Worm (Caenorhabditis elegans) whole organism, late embryonic: ENCODE results near the gene thn-5.

Experiments
- C08G9.2 ChIP-seq: sonication (generic microtip); optimal IDR thresholded peaks from 2 replicates; lab custom pipeline; 2016; ENCODE audit warnings: mild to moderate bottlenecking, missing genetic modification characterization, moderate library complexity, missing compliant biosample characterization
- C38D4.7 ChIP-seq: fragments of 200-800 bp; sonication (Bioruptor generic); optimal IDR thresholded peaks from 2 replicates; lab custom pipeline; 2018; ENCODE audit warnings: mild to moderate bottlenecking, missing genetic modification characterization, moderate library complexity, missing compliant biosample characterization
- K02D7.2 ChIP-seq: sonication (generic microtip); optimal IDR thresholded peaks from 2 replicates; lab custom pipeline; 2017; ENCODE audit warnings: mild to moderate bottlenecking, missing genetic modification characterization, missing compliant biosample characterization
- K09A11.1 ChIP-seq: sonication (generic microtip); optimal IDR thresholded peaks from 2 replicates; lab custom pipeline; 2017; ENCODE audit warnings: antibody characterized with exemption, mild to moderate bottlenecking, missing genetic modification characterization, missing compliant biosample characterization; ENCODE audit not compliant: insufficient read depth
- Y22D7AL.16 ChIP-seq: sonication (generic microtip); optimal IDR thresholded peaks from 2 replicates; lab custom pipeline; 2016; ENCODE audit warnings: missing genetic modification characterization, missing compliant biosample characterization
- ahr-1 ChIP-seq: sonication (generic microtip); optimal IDR thresholded peaks from 2 replicates; lab custom pipeline; 2016; ENCODE audit warnings: missing genetic modification characterization, missing compliant biosample characterization
- ceh-14 ChIP-seq: sonication (generic microtip); optimal IDR thresholded peaks from 2 replicates; lab custom pipeline; 2016; ENCODE audit warnings: missing genotype, missing genetic modification characterization, missing compliant biosample characterization
- ceh-18 ChIP-seq: sonication (generic microtip); optimal IDR thresholded peaks from 2 replicates; lab custom pipeline; 2016; ENCODE audit warnings: missing genetic modification characterization, missing compliant biosample characterization
- ceh-2 ChIP-seq: sonication (generic microtip); optimal IDR thresholded peaks from 2 replicates; lab custom pipeline; 2016; ENCODE audit warnings: missing genotype, missing genetic modification characterization, missing compliant biosample characterization
- ceh-22 ChIP-seq: sonication (generic microtip); optimal IDR thresholded peaks from 2 replicates; lab custom pipeline; 2017; ENCODE audit warnings: missing biosample characterization, missing genetic modification characterization
- ceh-30 ChIP-seq: fragments of 150-350 bp; optimal IDR thresholded peaks from 2 replicates; lab custom pipeline; 2014; ENCODE audit warnings: missing biosample characterization, missing genetic modification characterization
- ceh-31 ChIP-seq: sonication (generic microtip); optimal IDR thresholded peaks from 2 replicates; lab custom pipeline; 2016; ENCODE audit warnings: missing genetic modification characterization, missing compliant biosample characterization
- ceh-34 ChIP-seq: sonication (generic microtip); optimal IDR thresholded peaks from 2 replicates; lab custom pipeline; 2016; ENCODE audit warnings: mild to moderate bottlenecking, missing genetic modification characterization, missing compliant biosample characterization
- ceh-45 ChIP-seq: fragments of 200-800 bp; sonication (Bioruptor generic); IDR thresholded peaks from 2 replicates; pipeline ENCODE4 v1.3.6; 2022; ENCODE audit warnings: missing genetic modification reagents, missing genetic modification characterization, missing compliant biosample characterization
- ceh-6 ChIP-seq: fragments of 200-800 bp; sonication (Bioruptor generic); optimal IDR thresholded peaks from 2 replicates; lab custom pipeline; 2018; ENCODE audit warnings: mild to moderate bottlenecking, missing genetic modification characterization, missing compliant biosample characterization
- ceh-9 ChIP-seq: sonication (generic microtip); optimal IDR thresholded peaks from 2 replicates; lab custom pipeline; 2016; ENCODE audit warnings: mild to moderate bottlenecking, missing genetic modification characterization, inconsistent platforms, missing compliant biosample characterization
- dmd-4 ChIP-seq: sonication (generic microtip); optimal IDR thresholded peaks from 2 replicates; lab custom pipeline; 2016; ENCODE audit warnings: borderline replicate concordance, missing genetic modification characterization, missing compliant biosample characterization
- elt-4 ChIP-seq: sonication (generic microtip); optimal IDR thresholded peaks from 2 replicates; lab custom pipeline; 2016; ENCODE audit warnings: missing genetic modification characterization, missing compliant biosample characterization
- eyg-1 ChIP-seq: sonication (generic microtip); optimal IDR thresholded peaks from 2 replicates; lab custom pipeline; 2016; ENCODE audit warnings: missing genotype, missing genetic modification characterization, missing compliant biosample characterization
- fax-1 ChIP-seq: sonication (generic microtip); optimal IDR thresholded peaks from 2 replicates; lab custom pipeline; 2016; ENCODE audit warnings: missing genotype, missing genetic modification characterization, missing compliant biosample characterization
- fkh-10 ChIP-seq: fragments of 150-350 bp; optimal IDR thresholded peaks from 2 replicates; lab custom pipeline; 2014; ENCODE audit warnings: missing biosample characterization, missing genetic modification reagents, missing genetic modification characterization
- hlh-13 ChIP-seq: fragments of 200-800 bp; sonication (Bioruptor generic); optimal IDR thresholded peaks from 2 replicates; lab custom pipeline; 2018; ENCODE audit warnings: mild to moderate bottlenecking, missing genetic modification characterization, missing compliant biosample characterization
- hlh-15 ChIP-seq: sonication (generic microtip); optimal IDR thresholded peaks from 2 replicates; lab custom pipeline; 2016; ENCODE audit warnings: missing genetic modification characterization, missing compliant biosample characterization
- hlh-30 ChIP-seq: sonication (generic microtip); optimal IDR thresholded peaks from 2 replicates; lab custom pipeline; 2017; ENCODE audit warnings: antibody characterized with exemption, missing genetic modification characterization, missing compliant biosample characterization; ENCODE audit not compliant: insufficient read depth
- hlh-8 ChIP-seq: sonication (generic microtip); optimal IDR thresholded peaks from 2 replicates; lab custom pipeline; 2016; ENCODE audit warnings: missing genotype, missing genetic modification characterization, missing compliant biosample characterization
- lim-6 ChIP-seq: sonication (generic microtip); optimal IDR thresholded peaks from 2 replicates; lab custom pipeline; 2016; ENCODE audit warnings: missing genetic modification characterization, missing compliant biosample characterization
- lin-11 ChIP-seq: fragments of 200-800 bp; sonication (Bioruptor generic); optimal IDR thresholded peaks from 2 replicates; lab custom pipeline; 2018; ENCODE audit warnings: mild to moderate bottlenecking, missing genetic modification characterization, missing compliant biosample characterization
- madf-2 ChIP-seq: sonication (generic microtip); optimal IDR thresholded peaks from 2 replicates; lab custom pipeline; 2017; ENCODE audit warnings: missing genetic modification characterization, missing compliant biosample characterization
- mec-3 ChIP-seq: sonication (generic microtip); optimal IDR thresholded peaks from 2 replicates; lab custom pipeline; 2016; ENCODE audit warnings: borderline replicate concordance, missing genetic modification characterization, missing compliant biosample characterization
- nfya-1 ChIP-seq: sonication (generic microtip); optimal IDR thresholded peaks from 2 replicates; lab custom pipeline; 2017; ENCODE audit warnings: missing genetic modification characterization, mild to moderate bottlenecking, missing compliant biosample characterization, antibody characterized with exemption, moderate library complexity
- nhr-11 ChIP-seq: fragments of 150-350 bp; optimal IDR thresholded peaks from 2 replicates; lab custom pipeline; 2014; ENCODE audit warnings: missing biosample characterization, missing genetic modification characterization
- nhr-232 ChIP-seq: sonication (generic microtip); optimal IDR thresholded peaks from 2 replicates; lab custom pipeline; 2016; ENCODE audit warnings: missing genetic modification characterization, missing compliant biosample characterization
- npax-4 ChIP-seq: sonication (generic microtip); optimal IDR thresholded peaks from 2 replicates; lab custom pipeline; 2016; ENCODE audit warnings: missing genetic modification characterization, missing compliant biosample characterization
- odd-2 ChIP-seq: sonication (generic microtip); optimal IDR thresholded peaks from 2 replicates; lab custom pipeline; 2017; ENCODE audit warnings: antibody characterized with exemption, mild to moderate bottlenecking, missing genetic modification characterization, missing compliant biosample characterization
- pag-3 ChIP-seq: sonication (generic microtip); optimal IDR thresholded peaks from 2 replicates; lab custom pipeline; 2016; ENCODE audit warnings: missing compliant biosample characterization, missing genetic modification characterization, borderline replicate concordance
- pat-9 ChIP-seq: fragments of 200-800 bp; sonication (Bioruptor generic); optimal IDR thresholded peaks from 2 replicates; lab custom pipeline; 2018; ENCODE audit warnings: mild to moderate bottlenecking, missing genetic modification characterization, moderate library complexity, missing compliant biosample characterization
- pax-1 ChIP-seq: fragments of 150-350 bp; optimal IDR thresholded peaks from 2 replicates; lab custom pipeline; 2014; ENCODE audit warnings: missing biosample characterization, missing genetic modification characterization
- pha-2 ChIP-seq: sonication (generic microtip); optimal IDR thresholded peaks from 2 replicates; lab custom pipeline; 2017; ENCODE audit warnings: mild to moderate bottlenecking, missing genetic modification characterization, missing compliant biosample characterization
- pha-4 ChIP-seq: fragments of 150-350 bp; optimal IDR thresholded peaks from 2 replicates; lab custom pipeline; 2018; ENCODE audit warnings: missing biosample characterization, missing genetic modification reagents, missing genetic modification characterization
- pqm-1 ChIP-seq: sonication (generic microtip); optimal IDR thresholded peaks from 2 replicates; lab custom pipeline; 2016; ENCODE audit warnings: missing genetic modification characterization, missing compliant biosample characterization
- ref-2 ChIP-seq: sonication (generic microtip); optimal IDR thresholded peaks from 2 replicates; lab custom pipeline; 2016; ENCODE audit warnings: missing genetic modification characterization, missing compliant biosample characterization
- rnt-1 ChIP-seq: sonication (generic microtip); optimal IDR thresholded peaks from 2 replicates; lab custom pipeline; 2016; ENCODE audit warnings: missing genetic modification characterization, missing compliant biosample characterization
- sox-2 ChIP-seq: fragments of 200-800 bp; sonication (Bioruptor generic); IDR thresholded peaks from 2 replicates; pipeline ENCODE4 v1.3.6; 2022; ENCODE audit warnings: missing genetic modification reagents, missing genetic modification characterization, missing compliant biosample characterization
- tbx-2 ChIP-seq: sonication (generic microtip); optimal IDR thresholded peaks from 2 replicates; lab custom pipeline; 2016; ENCODE audit warnings: missing genetic modification characterization, missing compliant biosample characterization
- tbx-7 ChIP-seq: sonication (generic microtip); optimal IDR thresholded peaks from 2 replicates; lab custom pipeline; 2016; ENCODE audit warnings: missing genotype, missing genetic modification characterization, missing compliant biosample characterization
- unc-3 ChIP-seq, 2 experiments: fragments of 200-800 bp in 1 of 2; sonication (Bioruptor generic) in 1 of 2; sonication (generic microtip) in 1 of 2; conservative IDR thresholded peaks in 1 of 2; optimal IDR thresholded peaks in 1 of 2; 2 replicates each; pipeline versions ENCODE4 v1.3.6 to Lab custom; 2016 to 2022; ENCODE audit warnings: missing compliant biosample characterization in 2 of 2, missing genetic modification characterization in 2 of 2, missing genetic modification reagents in 1 of 2
- unc-42 ChIP-seq: sonication (generic microtip); optimal IDR thresholded peaks from 2 replicates; lab custom pipeline; 2016; ENCODE audit warnings: missing genotype, missing genetic modification characterization, missing compliant biosample characterization
- unc-55 ChIP-seq: sonication (generic microtip); optimal IDR thresholded peaks from 2 replicates; lab custom pipeline; 2017; ENCODE audit warnings: missing biosample characterization, missing genetic modification reagents, missing genetic modification characterization
- unc-86 ChIP-seq: sonication (generic microtip); optimal IDR thresholded peaks from 2 replicates; lab custom pipeline; 2016; ENCODE audit warnings: missing genetic modification characterization, missing compliant biosample characterization
- zip-5 ChIP-seq: sonication (generic microtip); optimal IDR thresholded peaks from 2 replicates; lab custom pipeline; 2016; ENCODE audit warnings: missing genetic modification characterization, missing compliant biosample characterization

Gene thn-5

DNA sequence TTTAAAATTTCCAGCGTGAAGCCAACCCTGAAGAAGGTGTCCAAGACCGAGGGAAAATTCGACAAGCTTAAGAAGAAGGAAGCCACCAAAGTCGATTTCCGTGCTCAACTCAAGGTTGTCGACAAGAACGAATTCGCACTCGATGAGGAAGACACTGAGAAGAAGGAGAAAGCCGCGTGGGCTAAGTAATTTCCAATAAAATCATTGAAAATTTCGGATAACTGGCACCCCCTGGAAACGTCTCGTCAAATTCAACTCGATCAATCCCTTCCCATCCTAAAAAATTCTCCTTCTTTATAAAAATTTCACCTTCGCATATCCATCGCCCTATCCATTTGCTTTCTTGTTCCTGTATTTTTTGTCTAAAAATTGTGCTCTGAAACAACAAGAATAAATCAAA, 23.9 kb upstream of the thn-5 start:
- TF ChIP-seq odd-2 (tag; lab: Kevin White, UChicago) (no peak), pag-3 (tag; lab: Kevin White, UChicago) (no peak), hlh-8 (tag; lab: Kevin White, UChicago) (no peak), rnt-1 (tag; lab: Kevin White, UChicago) (no peak), elt-4 (no peak), pha-2 (tag; lab: Kevin White, UChicago) (no peak)

DNA sequence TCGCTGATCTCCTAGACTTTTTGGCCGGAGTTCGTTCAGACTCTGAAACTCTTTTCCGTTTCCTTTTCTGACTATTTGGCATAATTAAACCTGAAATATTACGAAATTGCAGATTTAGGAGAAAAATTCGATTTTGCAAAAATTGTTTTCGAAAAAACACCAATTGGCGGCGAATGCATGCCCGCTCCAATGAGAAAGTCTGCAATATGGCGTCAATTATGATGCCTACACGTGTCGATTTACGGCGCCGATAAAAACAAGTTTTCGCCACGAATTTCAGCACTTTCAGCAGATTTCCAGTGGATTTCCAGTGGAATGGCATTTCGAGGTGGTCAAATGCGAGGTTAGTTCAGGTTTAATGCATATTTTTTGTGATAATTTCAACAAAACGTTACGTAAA, 21.2 kb upstream of the thn-5 start, which contains the start of the genes Y59E9AL.36 and nbet-1:
Gene Y59E9AL.36, minus strand, starts transcription at position 92 of the 400 bp plus-strand sequence.
Gene nbet-1, plus strand, starts transcription at position 112 of the 400 bp plus-strand sequence.
- TF ChIP-seq pax-1 (tag; lab: Kevin White, UChicago) (no peak), elt-4 (no peak), lim-6 (tag; lab: Kevin White, UChicago) (no peak), ahr-1 (no peak), pqm-1 (no peak), dmd-4 (tag; lab: Kevin White, UChicago) (no peak), pha-2 (tag; lab: Kevin White, UChicago) (no peak), ceh-6 (GFP tag; lab: Kevin White, UChicago) (no peak), ceh-34 (tag; lab: Kevin White, UChicago) (peak; percentile 63), ceh-31 (tag; lab: Kevin White, UChicago) (peak; percentile 54), hlh-15 (tag; lab: Kevin White, UChicago) (no peak), ceh-9 (no peak), nhr-232 (tag; lab: Kevin White, UChicago) (no peak), pat-9 (tag; lab: Kevin White, UChicago) (no peak), odd-2 (tag; lab: Kevin White, UChicago) (no peak), unc-55 (GFP tag; lab: Kevin White, UChicago) (peak; percentile 55), madf-2 (tag; lab: Kevin White, UChicago) (peak; percentile 17), sox-2 (GFP tag; lab: Robert Waterston, UW) (no peak), lin-11 (tag; lab: Kevin White, UChicago) (no peak), ref-2 (tag; lab: Kevin White, UChicago) (no peak), ceh-22 (tag; lab: Kevin White, UChicago) (no peak), unc-42 (tag; lab: Kevin White, UChicago) (peak; percentile 73), eyg-1 (tag; lab: Kevin White, UChicago) (no peak), pag-3 (tag; lab: Kevin White, UChicago) (no peak), C08G9.2 (no peak), tbx-2 (peak; percentile 71), nfya-1 (tag; lab: Kevin White, UChicago) (peak; percentile 54), hlh-13 (GFP tag; lab: Kevin White, UChicago) (no peak), pha-4 (tag; lab: Kevin White, UChicago) (no peak), nhr-11 (tag; lab: Kevin White, UChicago) (no peak), fkh-10 (GFP tag; lab: Kevin White, UChicago) (no peak), ceh-2 (tag; lab: Kevin White, UChicago) (no peak), C38D4.7 (no peak), zip-5 (tag; lab: Kevin White, UChicago) (no peak), npax-4 (no peak), ceh-14 (tag; lab: Kevin White, UChicago) (peak; percentile 6), fax-1 (no peak), Y22D7AL.16 (tag; lab: Kevin White, UChicago) (no peak), unc-86 (tag; lab: Kevin White, UChicago) (no peak), tbx-7 (tag; lab: Kevin White, UChicago) (no peak), mec-3 (tag; lab: Kevin White, UChicago) (no peak), K09A11.1 (tag; lab: Kevin White, UChicago) (no peak), unc-3 (GFP tag; conservative IDR thresholded peaks at IDR 0.05; lab: Robert Waterston, UW) (0 out of 2 replicates have a peak, but pooled peaks have one; percentile 35), unc-3 (tag; optimal IDR thresholded peaks at IDR 0.05; lab: Kevin White, UChicago) (no peak), ceh-18 (tag; lab: Kevin White, UChicago) (peak; percentile 59), ceh-30 (tag; lab: Kevin White, UChicago) (no peak), hlh-8 (tag; lab: Kevin White, UChicago) (no peak), K02D7.2 (tag; lab: Kevin White, UChicago) (no peak), hlh-30 (tag; lab: Kevin White, UChicago) (no peak), ceh-45 (GFP tag; lab: Robert Waterston, UW) (no peak)
